Worm (Caenorhabditis elegans) whole organism, young adult: ENCODE results near the gene sid-5.
A peak's percentile ranks its signal among the peaks of the same experiment; 100 is the strongest.

Source experiments
- C17E4.6 ChIP-seq: fragments of 200-800 bp; sonication (Bioruptor generic); IDR thresholded peaks from 2 replicates; pipeline ENCODE4 v1.3.6; 2022; ENCODE audit warnings: missing genetic modification reagents, missing genetic modification characterization, missing compliant biosample characterization
- D2030.7 ChIP-seq: fragments of 200-800 bp; sonication (Bioruptor generic); IDR thresholded peaks from 2 replicates; pipeline ENCODE4 v1.3.6; 2022; ENCODE audit warnings: missing genetic modification reagents, missing genetic modification characterization, missing compliant biosample characterization
- F22D6.2 ChIP-seq: sonication (generic microtip); optimal IDR thresholded peaks from 2 replicates; lab custom pipeline; 2016; ENCODE audit warnings: mild to moderate bottlenecking, missing genetic modification characterization, missing compliant biosample characterization
- F37B4.10 ChIP-seq: fragments of 200-800 bp; sonication (Bioruptor generic); IDR thresholded peaks from 2 replicates; pipeline ENCODE4 v1.3.6; 2022; ENCODE audit warnings: missing genetic modification characterization, missing compliant biosample characterization
- F39B2.1 ChIP-seq: fragments of 200-800 bp; sonication (Bioruptor generic); IDR thresholded peaks from 2 replicates; pipeline ENCODE4 v1.3.6; 2022; ENCODE audit warnings: missing genetic modification reagents, missing genetic modification characterization, missing compliant biosample characterization
- F49E8.2 ChIP-seq: sonication (generic microtip); optimal IDR thresholded peaks from 3 replicates; lab custom pipeline; 2017; ENCODE audit warnings: missing genetic modification characterization, mild to moderate bottlenecking, missing compliant biosample characterization, antibody characterized with exemption, moderate library complexity; ENCODE audit not compliant: insufficient read depth
- T26A5.8 ChIP-seq: sonication (generic microtip); optimal IDR thresholded peaks from 2 replicates; lab custom pipeline; 2016; ENCODE audit warnings: missing genetic modification characterization, missing compliant biosample characterization
- Y53G8AR.9 ChIP-seq: fragments of 200-800 bp; sonication (Bioruptor generic); conservative IDR thresholded peaks from 2 replicates; pipeline ENCODE4 v1.3.6; 2022; ENCODE audit warnings: missing genetic modification reagents, missing genetic modification characterization, missing compliant biosample characterization
- Y67H2A.10 ChIP-seq: fragments of 200-800 bp; sonication (Bioruptor generic); conservative IDR thresholded peaks from 2 replicates; pipeline ENCODE4 v1.3.6; 2022; ENCODE audit warnings: missing genetic modification reagents, missing genetic modification characterization, missing compliant biosample characterization
- Y79H2A.3 ChIP-seq: fragments of 200-800 bp; sonication (Bioruptor generic); conservative IDR thresholded peaks from 2 replicates; pipeline ENCODE4 v1.3.6; 2022; ENCODE audit warnings: missing genetic modification reagents, missing genetic modification characterization, missing compliant biosample characterization
- aptf-3 ChIP-seq: fragments of 200-800 bp; sonication (Bioruptor generic); IDR thresholded peaks from 2 replicates; pipeline ENCODE4 v1.3.6; 2022; ENCODE audit warnings: missing genetic modification characterization, missing compliant biosample characterization
- athp-1 ChIP-seq: sonication (generic microtip); optimal IDR thresholded peaks from 2 replicates; lab custom pipeline; 2017; ENCODE audit warnings: mild to moderate bottlenecking, missing genetic modification characterization, missing compliant biosample characterization
- attf-6 ChIP-seq: fragments of 200-800 bp; sonication (Bioruptor generic); IDR thresholded peaks from 2 replicates; pipeline ENCODE4 v1.3.6; 2022; ENCODE audit warnings: missing genetic modification reagents, missing genetic modification characterization, missing compliant biosample characterization
- bed-2 ChIP-seq: fragments of 200-800 bp; sonication (Bioruptor generic); IDR thresholded peaks from 2 replicates; pipeline ENCODE4 v1.3.6; 2022; ENCODE audit warnings: missing genetic modification reagents, missing genetic modification characterization, missing compliant biosample characterization
- ccch-3 ChIP-seq: fragments of 200-800 bp; sonication (Bioruptor generic); optimal IDR thresholded peaks from 2 replicates; lab custom pipeline; 2018; ENCODE audit warnings: mild to moderate bottlenecking, missing genetic modification characterization, missing compliant biosample characterization
- ceh-91 ChIP-seq: fragments of 200-800 bp; sonication (Bioruptor generic); IDR thresholded peaks from 2 replicates; pipeline ENCODE4 v1.3.6; 2022; ENCODE audit warnings: missing genetic modification reagents, missing genetic modification characterization, missing compliant biosample characterization
- chd-7 ChIP-seq: sonication (generic microtip); optimal IDR thresholded peaks from 2 replicates; lab custom pipeline; 2016; ENCODE audit warnings: mild to moderate bottlenecking, missing genetic modification characterization, moderate library complexity, missing compliant biosample characterization
- die-1 ChIP-seq: sonication (generic microtip); optimal IDR thresholded peaks from 2 replicates; lab custom pipeline; 2016; ENCODE audit warnings: missing genotype, mild to moderate bottlenecking, missing genetic modification characterization, missing compliant biosample characterization
- egl-18 ChIP-seq: fragments of 200-800 bp; sonication (Bioruptor generic); IDR thresholded peaks from 2 replicates; pipeline ENCODE4 v1.3.6; 2022; ENCODE audit warnings: missing genetic modification reagents, missing genetic modification characterization, missing compliant biosample characterization
- egl-44 ChIP-seq: fragments of 200-800 bp; sonication (Bioruptor generic); IDR thresholded peaks from 2 replicates; pipeline ENCODE4 v1.3.6; 2022; ENCODE audit warnings: missing genetic modification reagents, missing genetic modification characterization, missing compliant biosample characterization
- egrh-3 ChIP-seq: fragments of 200-800 bp; sonication (Bioruptor generic); IDR thresholded peaks from 2 replicates; pipeline ENCODE4 v1.3.6; 2022; ENCODE audit warnings: missing genetic modification reagents, missing genetic modification characterization, missing compliant biosample characterization
- ekl-4 ChIP-seq: fragments of 200-800 bp; sonication (Bioruptor generic); IDR thresholded peaks from 2 replicates; pipeline ENCODE4 v1.3.6; 2022; ENCODE audit warnings: missing genetic modification reagents, missing genetic modification characterization, missing compliant biosample characterization
- ets-4 ChIP-seq: fragments of 200-800 bp; sonication (Bioruptor generic); optimal IDR thresholded peaks from 2 replicates; lab custom pipeline; 2018; ENCODE audit warnings: mild to moderate bottlenecking, missing genetic modification characterization, missing compliant biosample characterization
- hmg-1.2 ChIP-seq: fragments of 200-800 bp; sonication (Bioruptor generic); IDR thresholded peaks from 2 replicates; pipeline ENCODE4 v1.3.6; 2022; ENCODE audit warnings: missing genetic modification reagents, missing genetic modification characterization, missing compliant biosample characterization
- hmg-20 ChIP-seq: fragments of 200-800 bp; sonication (Bioruptor generic); IDR thresholded peaks from 2 replicates; pipeline ENCODE4 v1.3.6; 2022; ENCODE audit warnings: missing genetic modification reagents, missing genetic modification characterization, missing compliant biosample characterization
- hsf-1 ChIP-seq: fragments of 200-800 bp; sonication (Bioruptor generic); IDR thresholded peaks from 2 replicates; pipeline ENCODE4 v1.3.6; 2022; ENCODE audit warnings: missing genetic modification reagents, missing genetic modification characterization, missing compliant biosample characterization
- lag-1 ChIP-seq: fragments of 200-800 bp; sonication (Bioruptor generic); IDR thresholded peaks from 2 replicates; pipeline ENCODE4 v1.3.6; 2022; ENCODE audit warnings: missing genetic modification reagents, missing genetic modification characterization, missing compliant biosample characterization
- let-526 ChIP-seq: fragments of 200-800 bp; sonication (Bioruptor generic); IDR thresholded peaks from 2 replicates; pipeline ENCODE4 v1.3.6; 2022; ENCODE audit warnings: missing genetic modification reagents, missing genetic modification characterization, missing compliant biosample characterization
- lin-54 ChIP-seq: fragments of 200-800 bp; sonication (Bioruptor generic); optimal IDR thresholded peaks from 2 replicates; lab custom pipeline; 2018; ENCODE audit warnings: mild to moderate bottlenecking, missing genetic modification characterization, missing compliant biosample characterization
- lsl-1 ChIP-seq: fragments of 200-800 bp; sonication (Bioruptor generic); optimal IDR thresholded peaks from 2 replicates; lab custom pipeline; 2018; ENCODE audit warnings: mild to moderate bottlenecking, missing genetic modification characterization, moderate library complexity, missing compliant biosample characterization
- madf-3 ChIP-seq: fragments of 200-800 bp; sonication (Bioruptor generic); IDR thresholded peaks from 2 replicates; pipeline ENCODE4 v1.3.6; 2022; ENCODE audit warnings: missing genetic modification reagents, missing genetic modification characterization, missing compliant biosample characterization
- mel-28 ChIP-seq: sonication (generic microtip); optimal IDR thresholded peaks from 2 replicates; lab custom pipeline; 2016; ENCODE audit warnings: borderline replicate concordance, mild to moderate bottlenecking, missing genetic modification characterization, missing compliant biosample characterization
- nfyb-1 ChIP-seq: fragments of 200-800 bp; sonication (Bioruptor generic); IDR thresholded peaks from 2 replicates; pipeline ENCODE4 v1.3.6; 2022; ENCODE audit warnings: missing genetic modification reagents, missing genetic modification characterization, missing compliant biosample characterization
- nhr-120 ChIP-seq: fragments of 200-800 bp; sonication (Bioruptor generic); IDR thresholded peaks from 2 replicates; pipeline ENCODE4 v1.3.6; 2022; ENCODE audit warnings: missing genetic modification characterization, missing compliant biosample characterization
- pha-4 ChIP-seq: fragments of 150-350 bp; sonication (generic microtip); optimal IDR thresholded peaks from 2 replicates; lab custom pipeline; 2014; ENCODE audit warnings: missing biosample characterization, missing genetic modification reagents, missing genetic modification characterization
- rcor-1 ChIP-seq: fragments of 200-800 bp; sonication (Bioruptor generic); IDR thresholded peaks from 2 replicates; pipeline ENCODE4 v1.3.6; 2022; ENCODE audit warnings: missing genetic modification reagents, missing genetic modification characterization, missing compliant biosample characterization
- sea-2 ChIP-seq: fragments of 200-800 bp; sonication (Bioruptor generic); IDR thresholded peaks from 2 replicates; pipeline ENCODE4 v1.3.6; 2022; ENCODE audit warnings: missing genetic modification characterization, missing compliant biosample characterization
- snpc-1.3 ChIP-seq: sonication (generic microtip); optimal IDR thresholded peaks from 2 replicates; lab custom pipeline; 2017; ENCODE audit warnings: missing genetic modification characterization, mild to moderate bottlenecking, missing compliant biosample characterization, antibody characterized with exemption, moderate library complexity, missing genotype, missing genetic modification reagents; ENCODE audit not compliant: insufficient read depth
- snpc-3.4 ChIP-seq: sonication (generic microtip); optimal IDR thresholded peaks from 2 replicates; lab custom pipeline; 2017; ENCODE audit warnings: missing genetic modification characterization, mild to moderate bottlenecking, missing compliant biosample characterization, antibody characterized with exemption, moderate library complexity, missing genotype, missing genetic modification reagents
- sptf-2 ChIP-seq: fragments of 200-800 bp; sonication (Bioruptor generic); optimal IDR thresholded peaks from 2 replicates; lab custom pipeline; 2018; ENCODE audit warnings: mild to moderate bottlenecking, missing genetic modification characterization, missing compliant biosample characterization
- tbx-9 ChIP-seq: sonication (generic microtip); optimal IDR thresholded peaks from 2 replicates; lab custom pipeline; 2016; ENCODE audit warnings: borderline replicate concordance, missing genetic modification characterization, inconsistent platforms, missing compliant biosample characterization
- unc-62 ChIP-seq: fragments of 150-350 bp; optimal IDR thresholded peaks from 2 replicates; lab custom pipeline; 2014; ENCODE audit warnings: missing biosample characterization, missing genetic modification reagents, missing genetic modification characterization
- xnd-1 ChIP-seq: sonication (generic microtip); optimal IDR thresholded peaks from 2 replicates; lab custom pipeline; 2016; ENCODE audit warnings: missing genotype, missing genetic modification reagents, missing genetic modification characterization, missing compliant biosample characterization
- zim-3 ChIP-seq: sonication (generic microtip); optimal IDR thresholded peaks from 2 replicates; lab custom pipeline; 2017; ENCODE audit warnings: mild to moderate bottlenecking, missing genetic modification characterization, moderate library complexity, missing compliant biosample characterization
- ztf-28 ChIP-seq: fragments of 200-800 bp; sonication (Bioruptor generic); IDR thresholded peaks from 2 replicates; pipeline ENCODE4 v1.3.6; 2022; ENCODE audit warnings: missing genetic modification reagents, missing genetic modification characterization, missing compliant biosample characterization
- ztf-3 ChIP-seq: fragments of 200-800 bp; sonication (Bioruptor generic); optimal IDR thresholded peaks from 2 replicates; lab custom pipeline; 2018; ENCODE audit warnings: mild to moderate bottlenecking, missing genetic modification characterization, missing compliant biosample characterization

Gene sid-5

ce11 chrX:6899848-6900247 is 4.7 kb upstream of the sid-5 start, which contains the start of gene F14B8.4:
TSS of gene F14B8.4 (minus strand) at chrX:6899948.
- TF ChIP-seq chd-7 (tag; lab: Kevin White, UChicago) (no peak), aptf-3 (GFP tag; lab: Robert Waterston, UW) (no peak), ccch-3 (GFP tag; lab: Kevin White, UChicago) (no peak), zim-3 (tag; lab: Kevin White, UChicago) (no peak), sea-2 (GFP tag; lab: Robert Waterston, UW) (no peak), sptf-2 (GFP tag; lab: Kevin White, UChicago) (no peak), hsf-1 (no peak), F39B2.1 (GFP tag; lab: Robert Waterston, UW) (no peak), ztf-3 (no peak), egl-44 (no peak), egrh-3 (GFP tag; lab: Robert Waterston, UW) (no peak), rcor-1 (no peak), ceh-91 (GFP tag; lab: Robert Waterston, UW) (no peak), F37B4.10 (no peak), Y53G8AR.9 (GFP tag; lab: Robert Waterston, UW) (no peak), xnd-1 (no peak), C17E4.6 (GFP tag; lab: Robert Waterston, UW) (no peak), hmg-1.2 (GFP tag; lab: Robert Waterston, UW) (no peak), pha-4 (tag; lab: Kevin White, UChicago) (no peak), ekl-4 (GFP tag; lab: Robert Waterston, UW) (no peak)

ce11 chrX:6901078-6901477 is 3.4 kb upstream of the sid-5 start, which contains the start of gene pes-23:
TSS of gene pes-23 (plus strand) at chrX:6901378.
- TF ChIP-seq aptf-3 (GFP tag; lab: Robert Waterston, UW), result no peak
- no peak for TF ChIP-seq madf-3 (GFP tag; lab: Robert Waterston, UW)
- no peak for TF ChIP-seq snpc-3.4 (tag; lab: Kevin White, UChicago)
- TF ChIP-seq lin-54 (GFP tag; lab: Kevin White, UChicago), result no peak
- no peak for TF ChIP-seq snpc-1.3 (tag; lab: Kevin White, UChicago)

ce11 chrX:6902958-6903357 is 1.6 kb upstream of the sid-5 start:
- TF ChIP-seq mel-28 (tag; lab: Kevin White, UChicago), result no peak
- TF ChIP-seq lsl-1 (GFP tag; lab: Kevin White, UChicago), result no peak
- no peak for TF ChIP-seq F22D6.2 (tag; lab: Kevin White, UChicago)
- TF ChIP-seq F49E8.2 (tag; lab: Kevin White, UChicago), result no peak
- no peak for TF ChIP-seq Y79H2A.3 (GFP tag; lab: Robert Waterston, UW)
- no peak for TF ChIP-seq ets-4 (GFP tag; lab: Kevin White, UChicago)
- TF ChIP-seq egl-18 (GFP tag; lab: Robert Waterston, UW), result no peak
- TF ChIP-seq xnd-1, result no peak
- TF ChIP-seq bed-2 (GFP tag; lab: Robert Waterston, UW), result no peak
- peak; percentile 56; the same call in 1 of the 2 replicates for TF ChIP-seq hmg-20
- TF ChIP-seq unc-62 (GFP tag; lab: Kevin White, UChicago), result no peak
- no peak for TF ChIP-seq tbx-9
- TF ChIP-seq sptf-2 (GFP tag; lab: Kevin White, UChicago), result peak; percentile 37
- TF ChIP-seq ztf-28 (GFP tag; lab: Robert Waterston, UW), result no peak
- TF ChIP-seq nhr-120 (GFP tag; lab: Robert Waterston, UW), result no peak
- TF ChIP-seq nfyb-1 (GFP tag; lab: Robert Waterston, UW), result peak; percentile 82
- peak; percentile 42 for TF ChIP-seq lin-54 (GFP tag; lab: Kevin White, UChicago)
- TF ChIP-seq D2030.7, result peak; percentile 69
- no peak for TF ChIP-seq Y67H2A.10 (GFP tag; lab: Robert Waterston, UW)
- peak; percentile 73 for TF ChIP-seq chd-7 (tag; lab: Kevin White, UChicago)
- TF ChIP-seq die-1, result peak; percentile 88
- TF ChIP-seq lag-1 (GFP tag; lab: Robert Waterston, UW), result no peak
- no peak for TF ChIP-seq athp-1 (tag; lab: Kevin White, UChicago)
- TF ChIP-seq let-526 (GFP tag; lab: Robert Waterston, UW), result no peak
- TF ChIP-seq sea-2 (GFP tag; lab: Robert Waterston, UW), result no peak
- TF ChIP-seq T26A5.8, result peak; percentile 34
- TF ChIP-seq rcor-1, result peak; percentile 50; the same call in 1 of the 2 replicates
- 0 out of 2 replicates have a peak, but pooled peaks have one; percentile 56 for TF ChIP-seq attf-6 (GFP tag; lab: Robert Waterston, UW)
